Fruit fly (Drosophila melanogaster): ENCODE data around the gene Ack.

Gene Ack

dm6 chr3L:4102496-4103257, 5.3 kb upstream of the Ack start, which contains the start of gene CG14995 (continued):
- TF ChIP-seq nom (GFP tag; optimal IDR thresholded peaks at IDR 0.05) (peak; percentile 77), pum (GFP tag; optimal IDR thresholded peaks at IDR 0.05) (no peak), CG17829 (tag; optimal IDR thresholded peaks at IDR 0.05) (peak; percentile 13), ind (GFP tag; optimal IDR thresholded peaks at IDR 0.05) (no peak), CG14014 (GFP tag; IDR thresholded peaks at IDR 0.05) (no peak), lov (optimal IDR thresholded peaks at IDR 0.05) (no peak), lov (GFP tag; IDR thresholded peaks at IDR 0.05) (no peak), Ada2b (GFP tag; IDR thresholded peaks at IDR 0.05) (no peak), amos (GFP tag; IDR thresholded peaks at IDR 0.05; ENCODE audit: partially characterized antibody) (peak; percentile 78; the same call in 1 of the 2 replicates), CG14441 (GFP tag; IDR thresholded peaks at IDR 0.05) (no peak), pb (GFP tag; optimal IDR thresholded peaks at IDR 0.05) (no peak), Atf6 (GFP tag; IDR thresholded peaks at IDR 0.05) (peak; percentile 42; the same call in 1 of the 2 replicates), CG11695 (GFP tag; IDR thresholded peaks at IDR 0.05) (peak; percentile 22; the same call in 1 of the 3 replicates), en (GFP tag; optimal IDR thresholded peaks at IDR 0.05) (no peak), Rx (GFP tag; IDR thresholded peaks at IDR 0.05) (no peak), CG14710 (tag; optimal IDR thresholded peaks at IDR 0.05) (peak; percentile 99), CG11504 (tag; optimal IDR thresholded peaks at IDR 0.05) (peak; percentile 14), row (GFP tag; IDR thresholded peaks at IDR 0.05) (peak; percentile 49), repo (GFP tag; optimal IDR thresholded peaks at IDR 0.05) (no peak), pnt (GFP tag; optimal IDR thresholded peaks at IDR 0.05) (no peak), CG10267 (tag; optimal IDR thresholded peaks at IDR 0.05) (peak; percentile 5), lbe (GFP tag; optimal IDR thresholded peaks at IDR 0.05) (peak; percentile 65), disco-r (GFP tag; optimal IDR thresholded peaks at IDR 0.05) (no peak), crp (GFP tag; optimal IDR thresholded peaks at IDR 0.05) (no peak), CG12769 (tag; optimal IDR thresholded peaks at IDR 0.05) (peak; percentile 44), cwo (GFP tag; optimal IDR thresholded peaks at IDR 0.05) (peak; percentile 0), Lpt (GFP tag; optimal IDR thresholded peaks at IDR 0.05) (no peak), tgo (GFP tag; IDR thresholded peaks at IDR 0.05) (no peak), CG32532 (GFP tag; IDR thresholded peaks at IDR 0.05) (no peak; the same call in 1 of the 2 replicates), CG3847 (GFP tag; IDR thresholded peaks at IDR 0.05) (no peak), CG18619 (GFP tag; optimal IDR thresholded peaks at IDR 0.05) (no peak), CG10979 (tag; optimal IDR thresholded peaks at IDR 0.05) (peak; percentile 8), cad (GFP tag; optimal IDR thresholded peaks at IDR 0.05) (no peak), ash1 (GFP tag; optimal IDR thresholded peaks at IDR 0.05) (no peak), CG17361 (GFP tag; IDR thresholded peaks at IDR 0.05) (no peak), Rfx (GFP tag; IDR thresholded peaks at IDR 0.05) (peak; percentile 8; the same call in 1 of the 2 replicates), Adf1 (GFP tag; IDR thresholded peaks at IDR 0.05) (peak; percentile 45; the same call in 1 of the 2 replicates), sd (tag; optimal IDR thresholded peaks at IDR 0.05) (peak; percentile 79), sens (GFP tag) (peak; percentile 93), sr (GFP tag; IDR thresholded peaks at IDR 0.05) (no peak), CG31365 (tag; optimal IDR thresholded peaks at IDR 0.05) (peak; percentile 48), CG13775 (GFP tag; optimal IDR thresholded peaks at IDR 0.05) (no peak), B-H2 (GFP tag; optimal IDR thresholded peaks at IDR 0.05) (no peak), Mrtf (GFP tag; IDR thresholded peaks at IDR 0.05) (no peak), CG7271 (tag; optimal IDR thresholded peaks at IDR 0.05) (no peak), CG13123 (GFP tag; optimal IDR thresholded peaks at IDR 0.05) (no peak), slbo (GFP tag; IDR thresholded peaks at IDR 0.05) (peak; percentile 41), cg (GFP tag; optimal IDR thresholded peaks at IDR 0.05) (peak; percentile 87), CG31224 (GFP tag; IDR thresholded peaks at IDR 0.05) (no peak), CG4617 (GFP tag; optimal IDR thresholded peaks at IDR 0.05; ENCODE audit: borderline replicate concordance) (peak; percentile 41)

Data from whole organism, embryonic.